Fruit fly (Drosophila melanogaster) whole organism, embryonic: ENCODE measurements around the gene udt.

Experiments
- B-H2 ChIP-seq: fragments of 200-800 bp; sonication (Bioruptor generic); optimal IDR thresholded peaks from 2 replicates; lab custom pipeline; 2018; ENCODE audit warnings: missing biosample characterization, mild to moderate bottlenecking, missing genetic modification characterization
- CG10654 ChIP-seq: fragments of 200-800 bp; sonication (Bioruptor generic); optimal IDR thresholded peaks from 2 replicates; lab custom pipeline; 2016; ENCODE audit warnings: missing biosample characterization, missing genetic modification characterization
- CG10979 ChIP-seq: fragments of 200-800 bp; sonication (Bioruptor generic); optimal IDR thresholded peaks from 2 replicates; lab custom pipeline; 2018; ENCODE audit warnings: missing biosample characterization, mild to moderate bottlenecking, missing genetic modification characterization, moderate library complexity
- CG12236 ChIP-seq: fragments of 200-800 bp; sonication (Bioruptor generic); optimal IDR thresholded peaks from 2 replicates; lab custom pipeline; 2016; ENCODE audit warnings: missing biosample characterization, missing genetic modification characterization
- CG12391 ChIP-seq: fragments of 200-800 bp; sonication (Bioruptor generic); optimal IDR thresholded peaks from 3 replicates; lab custom pipeline; 2018; ENCODE audit warnings: missing biosample characterization, mild to moderate bottlenecking, missing genetic modification characterization, moderate library complexity
- CG13624 ChIP-seq: fragments of 200-800 bp; sonication (Bioruptor generic); optimal IDR thresholded peaks from 2 replicates; lab custom pipeline; 2016; ENCODE audit warnings: missing biosample characterization, missing genetic modification characterization
- CG1603 ChIP-seq: fragments of 200-800 bp; sonication (Bioruptor generic); optimal IDR thresholded peaks from 2 replicates; lab custom pipeline; 2019; ENCODE audit warnings: missing biosample characterization, mild to moderate bottlenecking, missing genetic modification characterization, moderate library complexity
- CG17912 ChIP-seq: fragments of 200-800 bp; sonication (Bioruptor generic); optimal IDR thresholded peaks from 2 replicates; lab custom pipeline; 2018; ENCODE audit warnings: missing biosample characterization, mild to moderate bottlenecking, missing genetic modification characterization
- CG1792 ChIP-seq: fragments of 200-800 bp; sonication (Bioruptor generic); optimal IDR thresholded peaks from 2 replicates; lab custom pipeline; 2016; ENCODE audit warnings: missing biosample characterization, missing genetic modification characterization
- CG2116 ChIP-seq: fragments of 200-800 bp; sonication (Bioruptor generic); optimal IDR thresholded peaks from 3 replicates; lab custom pipeline; 2018; ENCODE audit warnings: missing biosample characterization, mild to moderate bottlenecking, missing genetic modification characterization
- CG3065 ChIP-seq: fragments of 200-800 bp; sonication (Bioruptor generic); optimal IDR thresholded peaks from 2 replicates; lab custom pipeline; 2016; ENCODE audit warnings: missing biosample characterization, missing genetic modification characterization
- CG31365 ChIP-seq: fragments of 200-800 bp; sonication (Bioruptor generic); optimal IDR thresholded peaks from 2 replicates; lab custom pipeline; 2018; ENCODE audit warnings: missing biosample characterization, mild to moderate bottlenecking, missing genetic modification characterization
- CG33557 ChIP-seq: fragments of 200-800 bp; sonication (Bioruptor generic); optimal IDR thresholded peaks from 2 replicates; lab custom pipeline; 2019; ENCODE audit warnings: missing biosample characterization, mild to moderate bottlenecking, missing genetic modification characterization, moderate library complexity
- CG34422 ChIP-seq: fragments of 200-800 bp; sonication (Bioruptor generic); IDR thresholded peaks from 3 replicates; pipeline ENCODE4 v1.3.6; 2022; ENCODE audit warnings: missing biosample characterization, missing genetic modification characterization
- CG4617 ChIP-seq: fragments of 200-800 bp; sonication (Bioruptor generic); optimal IDR thresholded peaks from 3 replicates; lab custom pipeline; 2016; ENCODE audit warnings: missing biosample characterization, missing genetic modification characterization, borderline replicate concordance
- CG5953 ChIP-seq: fragments of 200-800 bp; sonication (Bioruptor generic); IDR thresholded peaks from 2 replicates; pipeline ENCODE4 v1.3.6; 2022; ENCODE audit warnings: missing biosample characterization, missing genetic modification characterization
- CG6175 ChIP-seq: fragments of 200-800 bp; sonication (Bioruptor generic); IDR thresholded peaks from 3 replicates; pipeline ENCODE4 v1.3.6; 2022; ENCODE audit warnings: missing biosample characterization, missing genetic modification characterization
- Dad ChIP-seq: fragments of 200-800 bp; sonication (Bioruptor generic); optimal IDR thresholded peaks from 3 replicates; lab custom pipeline; 2016; ENCODE audit warnings: missing biosample characterization, missing genetic modification characterization
- Dip3 ChIP-seq: fragments of 200-800 bp; sonication (Bioruptor generic); optimal IDR thresholded peaks from 3 replicates; lab custom pipeline; 2016; ENCODE audit warnings: missing biosample characterization, missing genetic modification characterization
- Dref ChIP-seq: fragments of 200-800 bp; sonication (Bioruptor generic); IDR thresholded peaks from 2 replicates; pipeline ENCODE4 v1.3.6; 2022; ENCODE audit warnings: missing biosample characterization, missing genetic modification characterization
- ERR ChIP-seq: fragments of 200-800 bp; sonication (Bioruptor generic); optimal IDR thresholded peaks from 2 replicates; lab custom pipeline; 2016; ENCODE audit warnings: missing biosample characterization, missing genetic modification characterization
- Fer2 ChIP-seq: fragments of 200-800 bp; sonication (Bioruptor generic); optimal IDR thresholded peaks from 2 replicates; lab custom pipeline; 2018; ENCODE audit warnings: missing biosample characterization, mild to moderate bottlenecking, missing genetic modification characterization, moderate library complexity
- H15 ChIP-seq: fragments of 200-800 bp; sonication (Bioruptor generic); IDR thresholded peaks from 3 replicates; pipeline ENCODE4 v1.3.6; 2022; ENCODE audit warnings: missing biosample characterization, missing genetic modification characterization
- NK7.1 ChIP-seq: fragments of 200-800 bp; sonication (Bioruptor generic); optimal IDR thresholded peaks from 3 replicates; lab custom pipeline; 2016; ENCODE audit warnings: missing biosample characterization, missing genetic modification characterization
- PHDP ChIP-seq: fragments of 200-800 bp; sonication (Bioruptor generic); optimal IDR thresholded peaks from 3 replicates; lab custom pipeline; 2018; ENCODE audit warnings: missing biosample characterization, mild to moderate bottlenecking, missing genetic modification characterization, moderate library complexity
- Side ChIP-seq: fragments of 200-800 bp; sonication (Bioruptor generic); optimal IDR thresholded peaks from 2 replicates; lab custom pipeline; 2016; ENCODE audit warnings: missing biosample characterization, missing genetic modification characterization
- Trl ChIP-seq, 3 experiments: fragments of >200 bp in 2 of 3; fragments of 200-800 bp in 1 of 3; sonication (Bioruptor generic) in 1 of 3; optimal IDR thresholded peaks; 2 replicates in 1 of 3; 3 replicates in 2 of 3; lab custom pipeline; 2016 to 2017; ENCODE audit warnings: missing biosample characterization in 1 of 3, missing genetic modification characterization in 1 of 3
- ab ChIP-seq: fragments of 200-800 bp; sonication (Bioruptor generic); optimal IDR thresholded peaks from 2 replicates; lab custom pipeline; 2016; ENCODE audit warnings: missing biosample characterization, missing genetic modification characterization
- ac ChIP-seq: fragments of 200-800 bp; sonication (Bioruptor generic); optimal IDR thresholded peaks from 3 replicates; lab custom pipeline; 2017; ENCODE audit warnings: missing biosample characterization, mild to moderate bottlenecking, missing genetic modification characterization
- ara ChIP-seq: fragments of 200-800 bp; sonication (Bioruptor generic); IDR thresholded peaks from 2 replicates; pipeline ENCODE4 v1.3.6; 2022; ENCODE audit warnings: missing biosample characterization, missing genetic modification characterization
- bab2 ChIP-seq: fragments of 200-800 bp; sonication (Bioruptor generic); optimal IDR thresholded peaks from 2 replicates; lab custom pipeline; 2016; ENCODE audit warnings: missing biosample characterization, missing genetic modification characterization
- bowl ChIP-seq: fragments of 200-800 bp; sonication (Bioruptor generic); IDR thresholded peaks from 2 replicates; pipeline ENCODE4 v1.3.6; 2022; ENCODE audit warnings: missing biosample characterization, missing genetic modification characterization
- br ChIP-seq: fragments of >200 bp; optimal IDR thresholded peaks from 2 replicates; lab custom pipeline; 2017
- crp ChIP-seq, 2 experiments: fragments of 200-800 bp; sonication (Bioruptor generic); optimal IDR thresholded peaks; 2 replicates in 1 of 2; 3 replicates in 1 of 2; lab custom pipeline; 2017; ENCODE audit warnings: missing biosample characterization in 2 of 2, missing genetic modification characterization in 2 of 2, mild to moderate bottlenecking in 1 of 2, moderate library complexity in 1 of 2
- cwo ChIP-seq: fragments of 200-800 bp; sonication (Bioruptor generic); optimal IDR thresholded peaks from 3 replicates; lab custom pipeline; 2017; ENCODE audit warnings: missing biosample characterization, missing genetic modification characterization, mild to moderate bottlenecking, moderate library complexity, missing genetic modification reagents
- ems ChIP-seq: fragments of 200-800 bp; sonication (Bioruptor generic); optimal IDR thresholded peaks from 3 replicates; lab custom pipeline; 2016; ENCODE audit warnings: missing biosample characterization, missing genetic modification characterization
- eyg ChIP-seq: fragments of 200-800 bp; sonication (Bioruptor generic); optimal IDR thresholded peaks from 3 replicates; lab custom pipeline; 2016; ENCODE audit warnings: missing biosample characterization, missing genetic modification characterization
- hbn ChIP-seq: fragments of 200-800 bp; sonication (Bioruptor generic); IDR thresholded peaks from 2 replicates; pipeline ENCODE4 v1.3.6; 2022; ENCODE audit warnings: missing biosample characterization, missing genetic modification characterization; ENCODE audit not compliant: partially characterized antibody
- hkb ChIP-seq, 2 experiments: fragments of 200-800 bp in 1 of 2; fragments of >200 bp in 1 of 2; sonication (Bioruptor generic) in 1 of 2; IDR thresholded peaks in 1 of 2; optimal IDR thresholded peaks in 1 of 2; 2 replicates each; pipeline versions ENCODE4 v1.3.6 to Lab custom; 2017 to 2022; ENCODE audit warnings: missing biosample characterization in 1 of 2, missing genetic modification characterization in 1 of 2
- kay ChIP-seq: fragments of 200-800 bp; sonication (Bioruptor generic); optimal IDR thresholded peaks from 2 replicates; lab custom pipeline; 2016; ENCODE audit warnings: missing biosample characterization, missing genetic modification characterization
- lov ChIP-seq, 2 experiments: fragments of 200-800 bp in 1 of 2; fragments of >200 bp in 1 of 2; sonication (Bioruptor generic) in 1 of 2; IDR thresholded peaks in 1 of 2; optimal IDR thresholded peaks in 1 of 2; 2 replicates in 1 of 2; 3 replicates in 1 of 2; pipeline versions ENCODE4 v1.3.6 to Lab custom; 2017 to 2022; ENCODE audit warnings: missing biosample characterization in 1 of 2, missing genetic modification characterization in 1 of 2
- mirr ChIP-seq: fragments of 200-800 bp; sonication (Bioruptor generic); optimal IDR thresholded peaks from 3 replicates; lab custom pipeline; 2018; ENCODE audit warnings: missing biosample characterization, mild to moderate bottlenecking, missing genetic modification characterization
- nom ChIP-seq: fragments of 200-800 bp; sonication (Bioruptor generic); optimal IDR thresholded peaks from 2 replicates; lab custom pipeline; 2017; ENCODE audit warnings: missing biosample characterization, missing genetic modification characterization, mild to moderate bottlenecking, moderate library complexity, missing genetic modification reagents
- sens ChIP-seq: fragments of 200-800 bp; sonication (Bioruptor generic); peaks from one replicate; lab custom pipeline; 2016; ENCODE audit warnings: missing biosample characterization, missing genetic modification characterization
- sim ChIP-seq: fragments of 200-800 bp; sonication (Bioruptor generic); IDR thresholded peaks from 2 replicates; pipeline ENCODE4 v1.3.6; 2022; ENCODE audit warnings: missing biosample characterization, missing genetic modification characterization
- sqz ChIP-seq: fragments of 200-800 bp; sonication (Bioruptor generic); optimal IDR thresholded peaks from 3 replicates; lab custom pipeline; 2018; ENCODE audit warnings: missing biosample characterization, mild to moderate bottlenecking, missing genetic modification characterization
- tin ChIP-seq: fragments of 200-800 bp; sonication (Bioruptor generic); optimal IDR thresholded peaks from 3 replicates; lab custom pipeline; 2016; ENCODE audit warnings: missing biosample characterization, missing genetic modification characterization
- vvl ChIP-seq: fragments of 200-800 bp; sonication (Bioruptor generic); IDR thresholded peaks from 2 replicates; pipeline ENCODE4 v1.3.6; 2022; ENCODE audit warnings: missing biosample characterization, missing genetic modification characterization
- zen2 ChIP-seq: fragments of 200-800 bp; sonication (Bioruptor generic); IDR thresholded peaks from 3 replicates; pipeline ENCODE4 v1.3.6; 2022; ENCODE audit warnings: missing biosample characterization, missing genetic modification characterization; ENCODE audit not compliant: partially characterized antibody

udt gene

DNA sequence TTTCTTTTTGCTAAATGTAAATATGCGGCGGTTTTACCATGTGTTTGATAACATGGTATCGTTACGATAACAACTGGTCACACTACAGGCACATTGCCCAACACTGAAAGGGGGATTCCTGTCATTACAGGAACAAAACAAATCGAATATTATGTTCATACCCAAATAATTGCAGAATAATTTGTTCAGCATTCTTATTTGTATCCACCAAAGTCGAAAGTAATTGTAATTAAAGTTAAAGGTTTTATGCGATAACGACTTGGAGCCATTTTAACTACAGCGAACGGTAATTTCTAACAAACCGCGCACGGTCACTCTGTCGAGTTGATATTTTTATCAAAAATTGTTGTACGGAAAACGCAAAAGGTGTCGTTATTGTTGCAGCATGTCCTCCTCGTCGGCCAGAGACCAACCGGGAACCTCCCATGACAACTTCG is 4.4 kb upstream of the udt start, which contains the start of the genes CG10214 and CG10375 (continued):
- TF ChIP-seq PHDP (tag; lab: Kevin White, UChicago), result peak; percentile 71
- TF ChIP-seq CG31365 (tag; lab: Kevin White, UChicago), result no peak
- no peak for TF ChIP-seq zen2 (GFP tag; lab: Robert Waterston, UW)
- TF ChIP-seq CG12391, result peak; percentile 86
- peak; percentile 49 for TF ChIP-seq Dref (GFP tag; lab: Robert Waterston, UW)
- TF ChIP-seq CG17912 (GFP tag; lab: Kevin White, UChicago), result peak; percentile 8
- peak; percentile 66 for TF ChIP-seq NK7.1
- TF ChIP-seq Trl (optimal IDR thresholded peaks at IDR 0.05; lab: Kevin White, UChicago), result no peak
- peak; percentile 88 for TF ChIP-seq Trl (GFP tag; optimal IDR thresholded peaks at IDR 0.05; lab: Kevin White, UChicago)
- peak; percentile 34; the same call in 1 of the 2 replicates for TF ChIP-seq hbn (GFP tag; lab: Robert Waterston, UW)
- TF ChIP-seq ab, result peak; percentile 46
- TF ChIP-seq ac, result no peak
- TF ChIP-seq CG13624 (GFP tag; lab: Kevin White, UChicago), result peak; percentile 89
- no peak for TF ChIP-seq CG5953 (GFP tag; lab: Robert Waterston, UW)
- peak; percentile 64 for TF ChIP-seq CG10979
- peak; percentile 47 for TF ChIP-seq kay (GFP tag; lab: Kevin White, UChicago)
- peak; percentile 94 for TF ChIP-seq CG1603 (tag; lab: Kevin White, UChicago)
- TF ChIP-seq br (lab: Kevin White, UChicago), result no peak
- TF ChIP-seq Dad (GFP tag; lab: Kevin White, UChicago), result peak; percentile 77
- TF ChIP-seq eyg, result peak; percentile 65
- TF ChIP-seq Side, result peak; percentile 81
- TF ChIP-seq bowl (GFP tag; lab: Robert Waterston, UW), result no peak
- TF ChIP-seq CG1792 (GFP tag; lab: Kevin White, UChicago), result peak; percentile 79
- peak; percentile 21 for TF ChIP-seq cwo
- peak; percentile 49 for TF ChIP-seq CG33557 (GFP tag; lab: Kevin White, UChicago)
- TF ChIP-seq hkb (optimal IDR thresholded peaks at IDR 0.05; lab: Kevin White, UChicago), result peak; percentile 49
- peak; percentile 68 for TF ChIP-seq hkb (GFP tag; IDR thresholded peaks at IDR 0.05; lab: Robert Waterston, UW)
- TF ChIP-seq mirr (GFP tag; lab: Kevin White, UChicago), result peak; percentile 57
- TF ChIP-seq sqz, result no peak
- peak; percentile 34; the same call in 1 of the 3 replicates for TF ChIP-seq CG34422 (GFP tag; lab: Robert Waterston, UW)
- no peak for TF ChIP-seq lov (optimal IDR thresholded peaks at IDR 0.05; lab: Kevin White, UChicago)
- peak; percentile 74; the same call in 1 of the 3 replicates for TF ChIP-seq lov (GFP tag; IDR thresholded peaks at IDR 0.05; lab: Robert Waterston, UW)
- peak; percentile 73 for TF ChIP-seq ERR (GFP tag; lab: Kevin White, UChicago)
- peak; percentile 10; the same call in 1 of the 2 replicates for TF ChIP-seq ara
- TF ChIP-seq sens (GFP tag; lab: Kevin White, UChicago), result peak; percentile 94
- TF ChIP-seq Dip3 (GFP tag; lab: Kevin White, UChicago), result peak; percentile 80
- TF ChIP-seq CG3065 (GFP tag; lab: Kevin White, UChicago), result peak; percentile 54
- TF ChIP-seq vvl (GFP tag; lab: Robert Waterston, UW), result peak; percentile 84
- TF ChIP-seq H15 (GFP tag; lab: Robert Waterston, UW), result no peak
- TF ChIP-seq tin (GFP tag; lab: Kevin White, UChicago), result peak; percentile 73
- peak in 1 of 2 experiments; percentile 78 for TF ChIP-seq crp (GFP tag; optimal IDR thresholded peaks at IDR 0.05; lab: Kevin White, UChicago)
- no peak for TF ChIP-seq sim
- TF ChIP-seq Fer2 (tag; lab: Kevin White, UChicago), result peak; percentile 32
- peak; percentile 84 for TF ChIP-seq ems (GFP tag; lab: Kevin White, UChicago)
- TF ChIP-seq CG2116, result peak; percentile 69
- TF ChIP-seq CG6175 (GFP tag; lab: Robert Waterston, UW), result no peak
- peak; percentile 71 for TF ChIP-seq bab2 (GFP tag; lab: Kevin White, UChicago)
- TF ChIP-seq nom (GFP tag; lab: Kevin White, UChicago), result peak; percentile 44
- TF ChIP-seq CG4617 (GFP tag; lab: Kevin White, UChicago), result peak; percentile 95
- TF ChIP-seq CG10654 (GFP tag; lab: Kevin White, UChicago), result peak; percentile 73
- peak; percentile 13 for TF ChIP-seq CG12236 (GFP tag; lab: Kevin White, UChicago)
- peak; percentile 53 for TF ChIP-seq B-H2 (GFP tag; lab: Kevin White, UChicago)
